Worm (Caenorhabditis elegans): ENCODE measurements around the gene seip-1.

- TF ChIP-seq aly-2 (tag; optimal IDR thresholded peaks at IDR 0.05) (no peak), pha-4 (tag; optimal IDR thresholded peaks at IDR 0.05) (peak; percentile 93), fkh-10 (GFP tag; optimal IDR thresholded peaks at IDR 0.05) (no peak), skn-1 (tag; optimal IDR thresholded peaks at IDR 0.05) (no peak), tbx-2 (tag; optimal IDR thresholded peaks at IDR 0.05) (no peak)
Measured at ce11 chrV:6043275-6044271, 9.5 kb downstream of the seip-1 start, which contains the start of gene cpi-2.
